Worm (Caenorhabditis elegans) whole organism, L3 larva: ENCODE data around the gene ncx-3.
"Not testable (repeated sequence)": the region's sequence is repeated elsewhere in the genome, so short reads cannot be mapped to it uniquely, and the experiment has no call there.

ENCODE experiments used
- R02D3.7 ChIP-seq: fragments of 150-350 bp; optimal IDR thresholded peaks from 2 replicates; lab custom pipeline; 2014; ENCODE audit warnings: missing biosample characterization, missing genetic modification characterization
- aly-2 ChIP-seq: fragments of 150-350 bp; optimal IDR thresholded peaks from 2 replicates; lab custom pipeline; 2014; ENCODE audit warnings: missing biosample characterization, missing genetic modification characterization
- ama-1 ChIP-seq: fragments of 150-350 bp; optimal IDR thresholded peaks from 2 replicates; lab custom pipeline; 2018
- ceh-16 ChIP-seq: sonication (generic microtip); optimal IDR thresholded peaks from 2 replicates; lab custom pipeline; 2017; ENCODE audit warnings: missing biosample characterization, missing genetic modification characterization
- ceh-28 ChIP-seq: fragments of 150-350 bp; optimal IDR thresholded peaks from 2 replicates; lab custom pipeline; 2014; ENCODE audit warnings: missing biosample characterization, missing genetic modification reagents, missing genetic modification characterization
- daf-12 ChIP-seq: fragments of 150-350 bp; optimal IDR thresholded peaks from 2 replicates; lab custom pipeline; 2014; ENCODE audit warnings: missing biosample characterization, missing genetic modification reagents, missing genetic modification characterization
- egl-5 ChIP-seq: fragments of 150-350 bp; optimal IDR thresholded peaks from 2 replicates; lab custom pipeline; 2017; ENCODE audit warnings: missing biosample characterization, missing genetic modification reagents, missing genetic modification characterization, inconsistent platforms
- elt-1 ChIP-seq: fragments of 150-350 bp; optimal IDR thresholded peaks from 2 replicates; lab custom pipeline; 2014; ENCODE audit warnings: missing biosample characterization, missing genetic modification characterization
- elt-2 ChIP-seq: sonication (generic microtip); optimal IDR thresholded peaks from 2 replicates; lab custom pipeline; 2016; ENCODE audit warnings: missing genetic modification reagents, mild to moderate bottlenecking, missing genetic modification characterization, missing compliant biosample characterization
- fos-1 ChIP-seq: fragments of 150-350 bp; optimal IDR thresholded peaks from 2 replicates; lab custom pipeline; 2014; ENCODE audit warnings: missing biosample characterization, missing genetic modification characterization
- hmg-11 ChIP-seq: sonication (generic microtip); optimal IDR thresholded peaks from 2 replicates; lab custom pipeline; 2016; ENCODE audit warnings: missing genetic modification characterization, missing compliant biosample characterization
- jun-1 ChIP-seq: fragments of 150-350 bp; optimal IDR thresholded peaks from 2 replicates; lab custom pipeline; 2014; ENCODE audit warnings: missing biosample characterization, missing genetic modification reagents, missing genetic modification characterization
- lin-15B ChIP-seq: fragments of 150-350 bp; optimal IDR thresholded peaks from 2 replicates; lab custom pipeline; 2014; ENCODE audit warnings: missing biosample characterization, missing genetic modification characterization
- lin-39 ChIP-seq: fragments of 150-350 bp; optimal IDR thresholded peaks from 2 replicates; lab custom pipeline; 2018; ENCODE audit warnings: missing biosample characterization, missing genetic modification reagents, missing genetic modification characterization
- mdl-1 ChIP-seq: fragments of 150-350 bp; optimal IDR thresholded peaks from 2 replicates; lab custom pipeline; 2014; ENCODE audit warnings: missing biosample characterization, missing genetic modification characterization
- nfya-1 ChIP-seq: sonication (generic microtip); optimal IDR thresholded peaks from 2 replicates; lab custom pipeline; 2017; ENCODE audit warnings: missing genetic modification characterization, mild to moderate bottlenecking, missing compliant biosample characterization, antibody characterized with exemption, moderate library complexity; ENCODE audit not compliant: insufficient read depth
- nhr-11 ChIP-seq: fragments of 150-350 bp; optimal IDR thresholded peaks from 2 replicates; lab custom pipeline; 2014; ENCODE audit warnings: missing biosample characterization, missing genetic modification characterization
- nhr-12 ChIP-seq: fragments of 150-350 bp; optimal IDR thresholded peaks from 2 replicates; lab custom pipeline; 2014; ENCODE audit warnings: missing biosample characterization, missing genetic modification characterization
- nhr-237 ChIP-seq: fragments of 150-350 bp; optimal IDR thresholded peaks from 2 replicates; lab custom pipeline; 2014; ENCODE audit warnings: missing biosample characterization, missing genetic modification characterization
- nhr-28 ChIP-seq: fragments of 150-350 bp; optimal IDR thresholded peaks from 2 replicates; lab custom pipeline; 2014; ENCODE audit warnings: missing biosample characterization, missing genetic modification characterization
- nhr-43 ChIP-seq: sonication (generic microtip); optimal IDR thresholded peaks from 2 replicates; lab custom pipeline; 2016; ENCODE audit warnings: mild to moderate bottlenecking, missing genetic modification characterization, missing compliant biosample characterization; ENCODE audit not compliant: poor library complexity, severe bottlenecking
- nhr-67 ChIP-seq: fragments of 150-350 bp; optimal IDR thresholded peaks from 2 replicates; lab custom pipeline; 2014; ENCODE audit warnings: missing biosample characterization, missing genetic modification characterization
- nhr-77 ChIP-seq: fragments of 150-350 bp; optimal IDR thresholded peaks from 2 replicates; lab custom pipeline; 2014; ENCODE audit warnings: missing biosample characterization, missing genetic modification characterization
- pha-4 ChIP-seq: fragments of 150-350 bp; optimal IDR thresholded peaks from 2 replicates; lab custom pipeline; 2014; ENCODE audit warnings: missing biosample characterization, missing genetic modification reagents, missing genetic modification characterization
- pqm-1 ChIP-seq: fragments of 150-350 bp; optimal IDR thresholded peaks from 2 replicates; lab custom pipeline; 2017; ENCODE audit warnings: missing biosample characterization, missing genetic modification characterization, inconsistent platforms
- skn-1 ChIP-seq: fragments of 150-350 bp; optimal IDR thresholded peaks from 2 replicates; lab custom pipeline; 2014; ENCODE audit warnings: missing biosample characterization, missing genetic modification characterization
- unc-39 ChIP-seq: sonication (generic microtip); optimal IDR thresholded peaks from 4 replicates; lab custom pipeline; 2017; ENCODE audit warnings: missing biosample characterization, missing genetic modification characterization
- unc-62 ChIP-seq: fragments of 150-350 bp; sonication (generic microtip); optimal IDR thresholded peaks from 4 replicates; lab custom pipeline; 2014; ENCODE audit warnings: missing biosample characterization, missing genetic modification reagents, missing genetic modification characterization
- ztf-11 ChIP-seq: fragments of 150-350 bp; optimal IDR thresholded peaks from 2 replicates; lab custom pipeline; 2014; ENCODE audit warnings: missing biosample characterization, missing genetic modification characterization
- ztf-4 ChIP-seq: fragments of 150-350 bp; optimal IDR thresholded peaks from 2 replicates; lab custom pipeline; 2014; ENCODE audit warnings: missing biosample characterization, missing genetic modification characterization

ncx-3 gene

DNA sequence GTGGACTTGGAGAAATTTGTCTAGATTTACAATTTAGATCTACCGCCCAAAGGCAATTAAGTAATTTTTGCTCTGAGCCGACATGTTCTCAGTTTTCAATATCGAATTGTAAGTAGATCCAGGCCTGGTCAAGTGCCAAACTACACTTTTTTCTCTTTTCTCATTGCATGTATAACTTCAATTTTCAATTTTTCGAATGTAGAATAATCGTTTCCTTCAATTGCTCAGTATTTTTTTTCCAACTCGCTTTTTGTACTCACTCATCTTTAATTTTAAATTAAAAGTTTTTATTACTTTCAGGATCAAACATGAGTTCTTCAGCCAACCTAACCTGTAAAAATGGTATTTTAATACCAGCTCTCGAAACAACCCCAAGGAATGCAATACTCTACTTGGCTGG is at the start of gene ncx-3:
Gene ncx-3 (plus strand): TSS at position 301 of the 400 bp plus-strand sequence.
- no peak for TF ChIP-seq pha-4 (tag; lab: Kevin White, UChicago)

DNA sequence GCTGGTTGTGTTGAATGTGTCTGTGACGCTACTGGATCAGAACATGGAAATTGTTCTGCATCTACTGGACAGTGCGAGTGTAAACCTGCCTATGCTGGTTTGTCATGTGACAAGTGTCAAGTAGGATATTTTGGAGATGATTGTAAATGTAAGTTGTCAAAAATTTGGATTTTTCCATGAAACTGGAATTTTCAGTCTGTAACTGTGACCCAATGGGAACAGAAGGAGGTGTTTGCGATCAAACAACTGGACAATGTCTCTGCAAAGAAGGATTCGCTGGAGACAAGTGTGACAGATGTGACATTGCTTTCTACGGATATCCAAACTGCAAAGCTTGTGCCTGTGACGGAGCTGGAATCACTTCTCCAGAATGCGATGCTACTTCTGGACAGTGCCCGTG is 47.9 kb upstream of the ncx-3 start:
- TF ChIP-seq nfya-1 (tag; lab: Kevin White, UChicago) (no peak), nhr-28 (tag; lab: Kevin White, UChicago) (no peak), ztf-11 (tag; lab: Kevin White, UChicago) (no peak), nhr-77 (tag; lab: Kevin White, UChicago) (no peak), ztf-4 (tag; lab: Kevin White, UChicago) (no peak), egl-5 (tag; lab: Kevin White, UChicago) (no peak), elt-1 (tag; lab: Kevin White, UChicago) (no peak), hmg-11 (tag; lab: Kevin White, UChicago) (no peak), ceh-28 (tag; lab: Kevin White, UChicago) (no peak), lin-15B (no peak), daf-12 (no peak), fos-1 (tag; lab: Kevin White, UChicago) (no peak), nhr-11 (tag; lab: Kevin White, UChicago) (no peak), R02D3.7 (no peak)

DNA sequence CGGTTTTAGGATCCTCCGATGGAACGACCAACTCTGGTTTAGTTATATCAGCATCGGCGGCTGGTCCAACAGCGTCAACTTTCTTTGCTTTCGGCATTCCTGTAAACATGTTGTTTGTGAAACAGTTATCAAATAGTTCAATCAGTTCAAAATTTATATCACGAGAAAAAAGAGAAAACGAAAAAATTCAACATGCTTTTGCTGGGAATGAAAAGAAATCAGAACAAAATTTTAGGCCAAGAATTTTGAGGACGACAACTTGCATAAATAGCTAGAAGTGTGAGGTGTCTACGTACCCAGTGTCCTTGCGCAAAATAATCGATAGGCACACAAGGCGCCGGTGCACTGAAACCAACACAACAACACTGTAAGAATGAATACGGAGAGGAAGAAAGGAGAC is 36.1 kb upstream of the ncx-3 start, which contains the start of gene K08C7.4:
Gene K08C7.4 (minus strand): TSS at position 101 of the 400 bp plus-strand sequence.
- TF ChIP-seq nhr-237 (tag; lab: Kevin White, UChicago) (no peak), egl-5 (tag; lab: Kevin White, UChicago) (no peak), nhr-12 (tag; lab: Kevin White, UChicago) (no peak), nhr-67 (tag; lab: Kevin White, UChicago) (no peak), ama-1 (lab: Kevin White, UChicago) (no peak), nfya-1 (tag; lab: Kevin White, UChicago) (no peak), ztf-11 (tag; lab: Kevin White, UChicago) (no peak), ztf-4 (tag; lab: Kevin White, UChicago) (no peak), ceh-16 (no peak)

DNA sequence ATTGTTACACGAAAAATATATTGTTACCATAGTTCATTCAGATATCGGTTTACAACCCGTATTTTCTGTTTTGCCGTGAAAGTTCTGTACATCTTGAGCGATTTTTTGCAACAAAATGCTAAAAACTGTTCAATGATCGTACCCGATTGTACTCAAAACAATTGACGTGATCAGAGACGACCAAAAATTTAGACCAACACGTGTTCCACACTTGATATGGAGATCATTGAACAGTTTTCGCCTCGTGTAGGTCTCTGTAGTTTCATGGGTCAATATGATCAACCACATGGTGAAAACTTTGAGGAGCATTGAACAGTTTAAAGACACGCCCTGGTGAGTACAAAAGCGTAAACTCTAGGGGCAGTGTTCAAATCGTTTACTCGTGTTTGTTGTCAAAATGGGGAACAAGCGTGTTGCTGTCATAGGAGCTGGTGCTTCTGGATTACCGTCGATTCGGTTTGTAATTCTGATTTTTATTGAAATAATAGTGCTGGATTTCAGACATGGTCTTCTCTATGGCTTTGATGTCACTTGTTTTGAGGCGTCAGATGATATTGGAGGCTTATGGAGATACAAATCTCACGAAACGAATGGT is 34.2 kb upstream of the ncx-3 start, which contains the start of gene fmo-2:
Gene fmo-2 (plus strand): TSS at position 370 of the 595 bp plus-strand sequence.
- TF ChIP-seq jun-1 (peak; percentile 81), nhr-11 (tag; lab: Kevin White, UChicago) (no peak), elt-2 (peak; percentile 43), nhr-43 (peak; percentile 15), mdl-1 (tag; lab: Kevin White, UChicago) (peak; percentile 29), pqm-1 (peak; percentile 91), daf-12 (no peak)
- TF ChIP-seq, all 47 proteins: peak for 5

DNA sequence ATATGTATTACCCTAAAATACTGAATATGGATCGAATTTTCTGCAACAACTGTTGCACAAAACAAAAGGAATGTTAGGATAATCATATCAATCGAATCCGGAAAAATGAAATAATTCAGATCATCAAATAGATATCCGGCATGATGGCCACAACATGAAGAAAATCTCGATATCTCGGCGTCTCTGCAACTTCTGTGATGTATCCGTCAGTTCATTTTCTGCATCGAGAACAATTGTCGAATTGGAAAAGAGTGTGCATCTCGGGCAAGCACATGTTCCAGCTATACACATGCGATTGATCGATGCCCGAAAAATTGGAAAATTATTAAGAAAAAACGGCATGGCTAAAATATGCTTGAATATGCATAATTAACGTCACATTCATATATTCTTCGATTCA is 30.7 kb upstream of the ncx-3 start, which contains the start of the genes K08C7.6 and R102.1:
Gene K08C7.6 (minus strand): TSS at position 101 of the 400 bp plus-strand sequence.
Gene R102.1 (plus strand): TSS at position 291 of the 400 bp plus-strand sequence.
- no peak for TF ChIP-seq ztf-4 (tag; lab: Kevin White, UChicago)
- TF ChIP-seq nhr-237 (tag; lab: Kevin White, UChicago) = no peak
- no peak for TF ChIP-seq unc-62
- no peak for TF ChIP-seq R02D3.7
- no peak for TF ChIP-seq skn-1 (tag; lab: Kevin White, UChicago)
- no peak for TF ChIP-seq lin-39
- no peak for TF ChIP-seq daf-12
- no peak for TF ChIP-seq elt-2
- no peak for TF ChIP-seq aly-2 (tag; lab: Kevin White, UChicago)
- TF ChIP-seq hmg-11 (tag; lab: Kevin White, UChicago) = no peak

DNA sequence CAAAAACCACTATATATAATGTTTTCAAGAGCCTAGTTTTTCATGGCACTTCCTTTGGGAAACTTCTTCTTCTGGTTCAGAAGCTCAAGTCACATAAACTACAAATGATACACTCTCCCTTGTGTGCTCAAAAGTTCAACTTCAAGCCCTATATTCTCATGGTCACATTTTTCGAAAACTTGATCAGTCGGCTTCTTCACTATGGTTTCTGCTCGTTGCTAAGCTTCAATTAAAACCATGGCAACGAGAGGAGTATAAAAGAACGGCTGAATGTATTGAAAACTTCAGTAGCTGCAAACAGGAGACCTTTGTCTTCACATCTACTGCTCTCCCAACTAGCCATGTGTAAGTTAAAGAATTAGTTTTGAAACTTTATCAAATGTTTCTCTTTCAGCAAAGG is 29.1 kb upstream of the ncx-3 start, which contains the start of gene R102.2:
Gene R102.2 (plus strand): TSS at position 301 of the 400 bp plus-strand sequence.
- not testable (repeated sequence) for TF ChIP-seq unc-39; aly-2 (tag; lab: Kevin White, UChicago); elt-2
